ENCODE assay signal across 4 worm cellular contexts in genomic region chrIV:2136607-2137006, ce11.
A peak's percentile ranks its signal among the peaks of the same experiment; 100 is the strongest.
TF ChIP-seq lines count a peak whose summit lies in the region.

test-1 (plus strand) TSS chrIV:2136951.

TF ChIP-seq in whole organism, L1 larva, 84 proteins besides CTCF, POLR2A, EP300 and RAD21:
- no peak for TF ChIP-seq tbx-2 (tag; optimal IDR thresholded peaks at IDR 0.05; lab: Kevin White, UChicago)
- no peak for TF ChIP-seq snu-23 (GFP tag; optimal IDR thresholded peaks at IDR 0.05; lab: Kevin White, UChicago)
- no peak for TF ChIP-seq unc-62 (GFP tag; optimal IDR thresholded peaks at IDR 0.05; lab: Kevin White, UChicago)
- TF ChIP-seq dsc-1 (tag; optimal IDR thresholded peaks at IDR 0.05; lab: Kevin White, UChicago): no peak
- no peak for TF ChIP-seq lin-39 (tag; optimal IDR thresholded peaks at IDR 0.05; lab: Kevin White, UChicago)
- TF ChIP-seq nhr-85 (tag; lab: Kevin White, UChicago): peak; percentile 9
- no peak for TF ChIP-seq C16A3.4 (tag; optimal IDR thresholded peaks at IDR 0.05; lab: Kevin White, UChicago)
- TF ChIP-seq ceh-88 (GFP tag; IDR thresholded peaks at IDR 0.05; lab: Robert Waterston, UW): no peak
- peak; percentile 19 for TF ChIP-seq rnt-1 (tag; optimal IDR thresholded peaks at IDR 0.05; lab: Kevin White, UChicago)
- TF ChIP-seq sox-4 (tag; optimal IDR thresholded peaks at IDR 0.05; lab: Kevin White, UChicago): no peak

TF ChIP-seq in whole organism, L2 larva, 48 proteins besides CTCF, POLR2A, EP300 and RAD21:
- TF ChIP-seq nhr-129 (tag; optimal IDR thresholded peaks at IDR 0.05; lab: Kevin White, UChicago) (peak; percentile 35), mbf-1 (tag; optimal IDR thresholded peaks at IDR 0.05; lab: Kevin White, UChicago) (no peak)

TF ChIP-seq in whole organism, late embryonic, 69 proteins besides CTCF, POLR2A, EP300 and RAD21:
- TF ChIP-seq hlh-8 (tag; optimal IDR thresholded peaks at IDR 0.05; lab: Kevin White, UChicago) (peak; percentile 43), unc-55 (GFP tag; optimal IDR thresholded peaks at IDR 0.05; lab: Kevin White, UChicago) (peak; percentile 18), gmeb-2 (tag; optimal IDR thresholded peaks at IDR 0.05; lab: Kevin White, UChicago) (no peak), ceh-45 (GFP tag; IDR thresholded peaks at IDR 0.05; lab: Robert Waterston, UW) (no peak), nhr-11 (tag; optimal IDR thresholded peaks at IDR 0.05; lab: Kevin White, UChicago) (no peak)

TF ChIP-seq in whole organism, mixed stage, embryonic, 35 proteins besides CTCF, POLR2A, EP300 and RAD21:
- peak; percentile 7 for TF ChIP-seq lin-32 (GFP tag; optimal IDR thresholded peaks at IDR 0.05; lab: Kevin White, UChicago)
- TF ChIP-seq hlh-1 (tag; optimal IDR thresholded peaks at IDR 0.05; lab: Kevin White, UChicago): peak; percentile 99
- peak; percentile 45 for TF ChIP-seq unc-62 (GFP tag; optimal IDR thresholded peaks at IDR 0.05; lab: Kevin White, UChicago)
- TF ChIP-seq unc-120 (tag; optimal IDR thresholded peaks at IDR 0.05; lab: Kevin White, UChicago; ENCODE audit: poor library complexity, severe bottlenecking): peak; percentile 9
- TF ChIP-seq bed-3 (GFP tag; optimal IDR thresholded peaks at IDR 0.05; lab: Kevin White, UChicago): no peak
- no peak for TF ChIP-seq M03D4.4 (tag; optimal IDR thresholded peaks at IDR 0.05; lab: Kevin White, UChicago)

Comparison
In these comparisons a context has a peak if more than half of its experiments do, and no peak if none do; other contexts are left out.
1. Of the 10 proteins assayed by ChIP-seq in both whole organism, L1 larva and whole organism, late embryonic: peak only in whole organism, L1 larva: rnt-1; only in whole organism, late embryonic: none; in both: none; in neither: 9.